Fruit fly (Drosophila melanogaster) S2 (cell line): ENCODE measurements around the gene SNF4Agamma.

Experiments
- CG8478 ChIP-seq: fragments of >200 bp; optimal IDR thresholded peaks from 2 replicates; lab custom pipeline; 2018
- CTCF ChIP-seq, 2 experiments: fragments of >200 bp; optimal IDR thresholded peaks; 2 replicates each; lab custom pipeline; 2018

DNA sequence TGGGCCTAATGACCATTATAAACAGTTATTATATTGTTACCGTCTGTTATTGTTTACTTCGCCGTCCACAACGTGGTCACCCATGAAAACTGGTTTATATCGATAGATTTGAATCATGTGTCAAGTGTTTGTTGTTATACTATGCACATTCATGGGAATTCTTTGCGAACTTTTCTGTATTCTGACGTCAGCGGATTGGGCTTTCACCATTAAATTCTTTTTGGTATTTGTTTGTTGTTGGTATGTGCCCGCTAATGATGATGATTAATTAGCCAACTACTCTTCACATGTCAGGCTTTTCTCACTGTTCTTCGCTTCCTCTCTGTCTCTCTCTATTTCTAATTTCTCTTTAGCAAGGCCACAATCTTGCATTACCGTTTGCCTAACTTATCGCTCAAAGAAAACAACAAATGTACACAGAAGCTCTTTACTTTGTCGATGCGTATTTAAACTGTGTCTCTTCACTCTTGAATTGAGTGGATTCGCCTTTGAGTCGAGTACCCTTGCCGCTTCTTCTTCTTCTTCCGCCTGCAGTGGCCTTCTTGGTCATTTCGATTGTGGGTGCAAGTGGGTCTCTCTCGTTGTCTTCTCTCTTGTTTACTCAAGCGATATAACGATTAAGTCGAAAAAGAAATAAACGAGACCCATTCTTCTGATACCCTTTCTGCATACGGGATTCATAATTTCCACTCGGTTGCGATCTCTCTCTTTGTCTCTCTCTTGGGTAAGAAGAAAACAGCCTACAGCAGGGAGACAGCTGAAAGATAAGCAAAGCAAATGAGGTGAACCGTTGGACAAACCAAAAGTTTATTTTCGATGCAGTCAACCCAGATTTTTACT is 63.3 kb downstream of the SNF4Agamma start:
- TF ChIP-seq CTCF (optimal IDR thresholded peaks at IDR 0.05; lab: Kevin White, UChicago) (no peak), CG8478 (no peak)
